Fruit fly (Drosophila melanogaster) whole organism, embryonic: ENCODE measurements around the gene PIG-C.

Experiments
- Aef1 ChIP-seq: fragments of 200-800 bp; sonication (Bioruptor generic); IDR thresholded peaks from 3 replicates; pipeline ENCODE4 v1.3.6; 2022; ENCODE audit warnings: missing biosample characterization, missing genetic modification characterization
- Antp ChIP-seq: fragments of 200-800 bp; sonication (Bioruptor generic); optimal IDR thresholded peaks from 3 replicates; lab custom pipeline; 2016; ENCODE audit warnings: missing biosample characterization, missing genetic modification characterization
- Asciz ChIP-seq: fragments of 200-800 bp; sonication (Bioruptor generic); optimal IDR thresholded peaks from 2 replicates; lab custom pipeline; 2017; ENCODE audit warnings: missing biosample characterization, mild to moderate bottlenecking, missing genetic modification characterization, missing genetic modification reagents
- Atf3 ChIP-seq: fragments of 200-800 bp; sonication (Bioruptor generic); optimal IDR thresholded peaks from 3 replicates; lab custom pipeline; 2016; ENCODE audit warnings: missing biosample characterization, missing genetic modification characterization
- CG10267 ChIP-seq: fragments of 200-800 bp; sonication (Bioruptor generic); optimal IDR thresholded peaks from 2 replicates; lab custom pipeline; 2018; ENCODE audit warnings: missing biosample characterization, mild to moderate bottlenecking, missing genetic modification characterization, moderate library complexity
- CG10979 ChIP-seq: fragments of 200-800 bp; sonication (Bioruptor generic); optimal IDR thresholded peaks from 2 replicates; lab custom pipeline; 2018; ENCODE audit warnings: missing biosample characterization, mild to moderate bottlenecking, missing genetic modification characterization, moderate library complexity
- CG11456 ChIP-seq: fragments of 200-800 bp; sonication (Bioruptor generic); IDR thresholded peaks from 3 replicates; pipeline ENCODE4 v1.3.6; 2022; ENCODE audit warnings: missing biosample characterization, missing genetic modification characterization
- CG11560 ChIP-seq: fragments of 200-800 bp; sonication (Bioruptor generic); IDR thresholded peaks from 3 replicates; pipeline ENCODE4 v1.3.6; 2022; ENCODE audit warnings: missing biosample characterization, missing genetic modification characterization
- CG13624 ChIP-seq: fragments of 200-800 bp; sonication (Bioruptor generic); optimal IDR thresholded peaks from 2 replicates; lab custom pipeline; 2016; ENCODE audit warnings: missing biosample characterization, missing genetic modification characterization
- CG13775 ChIP-seq: fragments of 200-800 bp; sonication (Bioruptor generic); optimal IDR thresholded peaks from 3 replicates; lab custom pipeline; 2017; ENCODE audit warnings: missing biosample characterization, mild to moderate bottlenecking, missing genetic modification characterization
- CG14965 ChIP-seq: fragments of 200-800 bp; sonication (Bioruptor generic); optimal IDR thresholded peaks from 2 replicates; lab custom pipeline; 2016; ENCODE audit warnings: missing biosample characterization, missing genetic modification characterization, borderline replicate concordance
- CG1602 ChIP-seq: fragments of 200-800 bp; sonication (Bioruptor generic); optimal IDR thresholded peaks from 3 replicates; lab custom pipeline; 2016; ENCODE audit warnings: missing biosample characterization, missing genetic modification characterization
- CG30431 ChIP-seq: fragments of 200-800 bp; sonication (Bioruptor generic); optimal IDR thresholded peaks from 2 replicates; lab custom pipeline; 2017; ENCODE audit warnings: missing biosample characterization, missing genetic modification characterization
- CG4424 ChIP-seq: fragments of 200-800 bp; sonication (Bioruptor generic); optimal IDR thresholded peaks from 3 replicates; lab custom pipeline; 2016; ENCODE audit warnings: missing biosample characterization, missing genetic modification characterization
- CG6813 ChIP-seq: fragments of 200-800 bp; sonication (Bioruptor generic); optimal IDR thresholded peaks from 2 replicates; lab custom pipeline; 2017; ENCODE audit warnings: missing biosample characterization, missing genetic modification characterization, mild to moderate bottlenecking, moderate library complexity, missing genetic modification reagents
- CG7372 ChIP-seq: fragments of 200-800 bp; sonication (Bioruptor generic); IDR thresholded peaks from 2 replicates; pipeline ENCODE4 v1.3.6; 2022; ENCODE audit warnings: missing biosample characterization, missing genetic modification characterization
- CG7786 ChIP-seq: fragments of 200-800 bp; sonication (Bioruptor generic); optimal IDR thresholded peaks from 2 replicates; lab custom pipeline; 2016; ENCODE audit warnings: missing biosample characterization, missing genetic modification characterization
- CG8359 ChIP-seq: fragments of 200-800 bp; sonication (Bioruptor generic); optimal IDR thresholded peaks from 2 replicates; lab custom pipeline; 2017; ENCODE audit warnings: missing biosample characterization, mild to moderate bottlenecking, missing genetic modification characterization, borderline replicate concordance
- CG8388 ChIP-seq: fragments of 200-800 bp; sonication (Bioruptor generic); optimal IDR thresholded peaks from 2 replicates; lab custom pipeline; 2019; ENCODE audit warnings: missing biosample characterization, mild to moderate bottlenecking, missing genetic modification characterization, moderate library complexity
- CTCF ChIP-seq: fragments of 200-800 bp; sonication (Bioruptor generic); optimal IDR thresholded peaks from 2 replicates; lab custom pipeline; 2017; ENCODE audit warnings: missing biosample characterization, mild to moderate bottlenecking, missing genetic modification characterization, moderate library complexity
- CrebB ChIP-seq: fragments of 200-800 bp; sonication (Bioruptor generic); optimal IDR thresholded peaks from 3 replicates; lab custom pipeline; 2018; ENCODE audit warnings: missing biosample characterization, mild to moderate bottlenecking, missing genetic modification characterization
- Dad ChIP-seq: fragments of 200-800 bp; sonication (Bioruptor generic); optimal IDR thresholded peaks from 3 replicates; lab custom pipeline; 2016; ENCODE audit warnings: missing biosample characterization, missing genetic modification characterization
- Dip2 ChIP-seq: fragments of 200-800 bp; sonication (Bioruptor generic); IDR thresholded peaks from 2 replicates; pipeline ENCODE4 v1.3.6; 2022; ENCODE audit warnings: missing biosample characterization, missing genetic modification characterization
- Ets65A ChIP-seq: fragments of 200-800 bp; sonication (Bioruptor generic); peaks from one replicate; lab custom pipeline; 2016; ENCODE audit warnings: missing biosample characterization, missing genetic modification characterization
- Fer1 ChIP-seq: fragments of 200-800 bp; sonication (Bioruptor generic); optimal IDR thresholded peaks from 2 replicates; lab custom pipeline; 2017; ENCODE audit warnings: missing biosample characterization, mild to moderate bottlenecking, missing genetic modification characterization
- Gsc ChIP-seq: fragments of 200-800 bp; sonication (Bioruptor generic); IDR thresholded peaks from 2 replicates; pipeline ENCODE4 v1.3.6; 2022; ENCODE audit warnings: missing biosample characterization, missing genetic modification characterization
- Lhr ChIP-seq: fragments of 200-800 bp; sonication (Bioruptor generic); optimal IDR thresholded peaks from 3 replicates; lab custom pipeline; 2017; ENCODE audit warnings: mild to moderate bottlenecking, missing biosample characterization, missing genetic modification reagents, missing genetic modification characterization
- MBD-R2 ChIP-seq: fragments of 200-800 bp; sonication (Bioruptor generic); IDR thresholded peaks from 2 replicates; pipeline ENCODE4 v1.3.6; 2022; ENCODE audit warnings: missing biosample characterization, missing genetic modification characterization
- MTF-1 ChIP-seq: fragments of 200-800 bp; sonication (Bioruptor generic); optimal IDR thresholded peaks from 2 replicates; lab custom pipeline; 2018; ENCODE audit warnings: missing biosample characterization, mild to moderate bottlenecking, missing genetic modification characterization, borderline replicate concordance
- Mad ChIP-seq: fragments of 200-800 bp; sonication (Bioruptor generic); optimal IDR thresholded peaks from 2 replicates; lab custom pipeline; 2016; ENCODE audit warnings: missing biosample characterization, missing genetic modification characterization
- Med ChIP-seq: fragments of 200-800 bp; sonication (Bioruptor generic); peaks from one replicate; lab custom pipeline; 2016; ENCODE audit warnings: missing biosample characterization, missing genetic modification characterization, mild to moderate bottlenecking, inconsistent platforms, moderate library complexity
- NfI ChIP-seq: fragments of 200-800 bp; sonication (Bioruptor generic); optimal IDR thresholded peaks from 3 replicates; lab custom pipeline; 2018; ENCODE audit warnings: missing biosample characterization, mild to moderate bottlenecking, missing genetic modification characterization, moderate library complexity
- Pdp1 ChIP-seq, 2 experiments: fragments of 200-800 bp; sonication (Bioruptor generic); optimal IDR thresholded peaks; 3 replicates each; lab custom pipeline; 2016; ENCODE audit warnings: missing biosample characterization in 2 of 2, missing genetic modification characterization in 2 of 2, mild to moderate bottlenecking in 1 of 2, moderate library complexity in 1 of 2
- Tbp ChIP-seq: fragments of >200 bp; optimal IDR thresholded peaks from 2 replicates; lab custom pipeline; 2018; ENCODE audit warnings: missing biosample characterization, missing genetic modification characterization
- Trl ChIP-seq, 3 experiments: fragments of >200 bp in 2 of 3; fragments of 200-800 bp in 1 of 3; sonication (Bioruptor generic) in 1 of 3; optimal IDR thresholded peaks; 2 replicates in 1 of 3; 3 replicates in 2 of 3; lab custom pipeline; 2016 to 2017; ENCODE audit warnings: missing biosample characterization in 1 of 3, missing genetic modification characterization in 1 of 3
- bsh ChIP-seq, 2 experiments: fragments of 200-800 bp; sonication (Bioruptor generic); optimal IDR thresholded peaks; 2 replicates each; lab custom pipeline; 2017 to 2018; ENCODE audit warnings: mild to moderate bottlenecking in 2 of 2, missing biosample characterization in 2 of 2, missing genetic modification characterization in 2 of 2, moderate library complexity in 1 of 2
- dpn ChIP-seq, 2 experiments: fragments of 200-800 bp; sonication (Bioruptor generic); optimal IDR thresholded peaks; 3 replicates each; lab custom pipeline; 2016; ENCODE audit warnings: missing biosample characterization in 2 of 2, missing genetic modification characterization in 2 of 2
- dysf ChIP-seq: fragments of 200-800 bp; sonication (Bioruptor generic); IDR thresholded peaks from 3 replicates; pipeline ENCODE4 v1.3.6; 2022; ENCODE audit warnings: missing biosample characterization, missing genetic modification characterization
- gcm ChIP-seq: fragments of 200-800 bp; sonication (Bioruptor generic); optimal IDR thresholded peaks from 2 replicates; lab custom pipeline; 2019; ENCODE audit warnings: missing biosample characterization, mild to moderate bottlenecking, missing genetic modification characterization, moderate library complexity
- h ChIP-seq: fragments of >200 bp; optimal IDR thresholded peaks from 2 replicates; lab custom pipeline; 2017
- ken ChIP-seq: fragments of 200-800 bp; sonication (Bioruptor generic); IDR thresholded peaks from 3 replicates; pipeline ENCODE4 v1.3.6; 2022; ENCODE audit warnings: missing biosample characterization, missing genetic modification characterization
- lmd ChIP-seq: fragments of 200-800 bp; sonication (Bioruptor generic); IDR thresholded peaks from 2 replicates; pipeline ENCODE4 v1.3.6; 2022; ENCODE audit warnings: missing biosample characterization, missing genetic modification characterization
- pan ChIP-seq, 4 experiments: fragments of >200 bp in 3 of 4; fragments of 200-800 bp in 1 of 4; sonication (Bioruptor generic) in 1 of 4; optimal IDR thresholded peaks in 3 of 4; IDR thresholded peaks in 1 of 4; 2 replicates each; pipeline versions ENCODE4 v1.3.6 to Lab custom; 2017 to 2022; ENCODE audit warnings: missing biosample characterization in 2 of 4, missing genetic modification characterization in 2 of 4, mixed read lengths in 1 of 4
- repo ChIP-seq: fragments of 200-800 bp; sonication (Bioruptor generic); optimal IDR thresholded peaks from 2 replicates; lab custom pipeline; 2016; ENCODE audit warnings: missing biosample characterization, missing genetic modification characterization
- sim ChIP-seq: fragments of 200-800 bp; sonication (Bioruptor generic); IDR thresholded peaks from 2 replicates; pipeline ENCODE4 v1.3.6; 2022; ENCODE audit warnings: missing biosample characterization, missing genetic modification characterization
- slbo ChIP-seq: fragments of 200-800 bp; sonication (Bioruptor generic); IDR thresholded peaks from 2 replicates; pipeline ENCODE4 v1.3.6; 2022; ENCODE audit warnings: missing biosample characterization, missing genetic modification characterization
- sqz ChIP-seq: fragments of 200-800 bp; sonication (Bioruptor generic); optimal IDR thresholded peaks from 3 replicates; lab custom pipeline; 2018; ENCODE audit warnings: missing biosample characterization, mild to moderate bottlenecking, missing genetic modification characterization
- ssp ChIP-seq: fragments of 200-800 bp; sonication (Bioruptor generic); IDR thresholded peaks from 2 replicates; pipeline ENCODE4 v1.3.6; 2022; ENCODE audit warnings: missing biosample characterization, missing genetic modification characterization
- stwl ChIP-seq: fragments of 200-800 bp; sonication (Bioruptor generic); optimal IDR thresholded peaks from 3 replicates; lab custom pipeline; 2018; ENCODE audit warnings: missing biosample characterization, mild to moderate bottlenecking, missing genetic modification characterization, moderate library complexity
- wek ChIP-seq: fragments of 200-800 bp; sonication (Bioruptor generic); optimal IDR thresholded peaks from 3 replicates; lab custom pipeline; 2018; ENCODE audit warnings: missing biosample characterization, mild to moderate bottlenecking, missing genetic modification characterization, moderate library complexity

Gene PIG-C

dm6 chr3L:3300345-3300744 lies 18.7 kb downstream of the PIG-C start (continued):
- TF ChIP-seq CG13624 (GFP tag; lab: Kevin White, UChicago) = peak; percentile 35
- TF ChIP-seq Aef1 (GFP tag; lab: Robert Waterston, UW) = peak; percentile 62
- peak; percentile 55 for TF ChIP-seq repo (GFP tag; lab: Kevin White, UChicago)
- TF ChIP-seq CG7786 = peak; percentile 29
- no peak for TF ChIP-seq CTCF (GFP tag; lab: Kevin White, UChicago)
- TF ChIP-seq CG30431 = peak; percentile 16
- TF ChIP-seq CG4424 = peak; percentile 66
- no peak for TF ChIP-seq Fer1 (GFP tag; lab: Kevin White, UChicago)
- TF ChIP-seq CG11560 (tag; lab: Robert Waterston, UW) = 0 out of 3 replicates have a peak, but pooled peaks have one; percentile 7
- TF ChIP-seq stwl = no peak
- peak; percentile 85 for TF ChIP-seq Med (GFP tag; lab: Kevin White, UChicago)
- 0 out of 2 replicates have a peak, but pooled peaks have one; percentile 55 for TF ChIP-seq sim (GFP tag; lab: Robert Waterston, UW)
- peak; percentile 60 for TF ChIP-seq lmd (GFP tag; lab: Robert Waterston, UW)
- TF ChIP-seq Pdp1 (GFP tag; optimal IDR thresholded peaks at IDR 0.05; lab: Kevin White, UChicago) = no peak
- peak; percentile 20 to 58 for TF ChIP-seq dpn (GFP tag; optimal IDR thresholded peaks at IDR 0.05; lab: Kevin White, UChicago)
- peak; percentile 60 for TF ChIP-seq Ets65A (GFP tag; lab: Kevin White, UChicago)
- TF ChIP-seq Mad (GFP tag; lab: Kevin White, UChicago) = no peak
- TF ChIP-seq CG7372 (GFP tag; lab: Robert Waterston, UW) = 0 out of 2 replicates have a peak, but pooled peaks have one; percentile 30
- peak; percentile 18 for TF ChIP-seq CG8359
- TF ChIP-seq gcm (GFP tag; lab: Kevin White, UChicago) = peak; percentile 61
- TF ChIP-seq Dip2 (GFP tag; lab: Robert Waterston, UW) = no peak
- TF ChIP-seq CG13775 = peak; percentile 16
- TF ChIP-seq bsh (GFP tag; optimal IDR thresholded peaks at IDR 0.05; lab: Kevin White, UChicago) = peak in 1 of 2 experiments; percentile 66
- TF ChIP-seq CG6813 = peak; percentile 12
- no peak for TF ChIP-seq pan (optimal IDR thresholded peaks at IDR 0.05; lab: Kevin White, UChicago)
- TF ChIP-seq pan (GFP tag; optimal IDR thresholded peaks at IDR 0.05 in 1 of 2, IDR thresholded peaks at IDR 0.05 in 1 of 2) = peak in 1 of 2 experiments; percentile 83
- TF ChIP-seq CG1602 (GFP tag; lab: Kevin White, UChicago) = peak; percentile 29
- TF ChIP-seq ssp (GFP tag; lab: Robert Waterston, UW) = peak; percentile 63
- peak; percentile 16 for TF ChIP-seq Dad (GFP tag; lab: Kevin White, UChicago)
- TF ChIP-seq Asciz (GFP tag; lab: Kevin White, UChicago) = peak; percentile 67
- TF ChIP-seq h (lab: Kevin White, UChicago) = no peak
- TF ChIP-seq CG8388 (GFP tag; lab: Kevin White, UChicago) = peak; percentile 63
- TF ChIP-seq MBD-R2 = no peak; the same call in 1 of the 2 replicates
- peak; percentile 66 for TF ChIP-seq slbo
- TF ChIP-seq Lhr (GFP tag; lab: Kevin White, UChicago) = no peak
- peak; percentile 19 for TF ChIP-seq wek
- 0 out of 2 replicates have a peak, but pooled peaks have one; percentile 39 for TF ChIP-seq Gsc
- TF ChIP-seq Atf3 (GFP tag; lab: Kevin White, UChicago) = no peak
- peak; percentile 1 for TF ChIP-seq NfI (GFP tag; lab: Kevin White, UChicago)
- TF ChIP-seq CG14965 (GFP tag; lab: Kevin White, UChicago) = peak; percentile 31
- no peak for TF ChIP-seq CrebB (tag; lab: Kevin White, UChicago)
- peak; percentile 67 for TF ChIP-seq CG10979 (tag; lab: Kevin White, UChicago)
- peak; percentile 63; the same call in 1 of the 3 replicates for TF ChIP-seq CG11456
- TF ChIP-seq CG10267 (tag; lab: Kevin White, UChicago) = peak; percentile 46
- peak; percentile 74 for TF ChIP-seq sqz (GFP tag; lab: Kevin White, UChicago)
- TF ChIP-seq MTF-1 (GFP tag; lab: Kevin White, UChicago) = peak; percentile 22
- no peak for TF ChIP-seq Trl (optimal IDR thresholded peaks at IDR 0.05; lab: Kevin White, UChicago)
- TF ChIP-seq Trl (GFP tag; optimal IDR thresholded peaks at IDR 0.05; lab: Kevin White, UChicago) = peak; percentile 3
- TF ChIP-seq dysf (GFP tag; lab: Robert Waterston, UW) = peak; percentile 63
- TF ChIP-seq Antp = peak; percentile 22
- TF ChIP-seq ken = peak; percentile 70; the same call in 2 of the 3 replicates
- no peak for TF ChIP-seq Tbp
